Worm (Caenorhabditis elegans): Measurements from ENCODE around the gene fbxa-29.

DNA sequence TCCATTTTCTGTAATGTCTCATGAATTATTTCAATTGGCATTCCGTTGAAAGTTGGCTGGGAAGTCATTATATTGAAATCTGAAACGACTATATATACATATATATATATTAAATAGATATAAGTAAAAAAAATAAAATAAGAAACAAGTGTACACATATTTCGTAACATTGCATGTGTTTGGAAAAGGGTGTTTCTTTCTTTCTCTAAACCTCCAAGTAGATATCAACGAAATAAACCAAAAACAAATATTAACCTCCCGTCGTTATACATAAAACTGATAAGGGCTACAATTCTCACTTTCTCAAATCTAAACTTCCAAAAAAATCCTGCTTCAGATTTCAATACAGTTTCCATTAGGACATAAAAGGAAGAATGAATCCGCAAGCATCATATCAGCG, 34.7 kb upstream of the fbxa-29 start, which contains the start of gene fbxa-79:
- TF ChIP-seq fos-1 (tag; optimal IDR thresholded peaks at IDR 0.05) = no peak
- no peak for TF ChIP-seq ceh-32 (tag; optimal IDR thresholded peaks at IDR 0.05; ENCODE audit: poor library complexity)
- TF ChIP-seq unc-130 (GFP tag; optimal IDR thresholded peaks at IDR 0.05) = no peak
- no peak for TF ChIP-seq snpc-4 (tag; optimal IDR thresholded peaks at IDR 0.05)
- no peak for TF ChIP-seq mdl-1 (tag; optimal IDR thresholded peaks at IDR 0.05)
- TF ChIP-seq lin-13 (GFP tag; optimal IDR thresholded peaks at IDR 0.05) = no peak
- TF ChIP-seq fkh-10 (GFP tag; optimal IDR thresholded peaks at IDR 0.05) = no peak
- no peak for TF ChIP-seq mxl-3 (GFP tag; optimal IDR thresholded peaks at IDR 0.05)
- no peak for TF ChIP-seq skn-1 (tag; optimal IDR thresholded peaks at IDR 0.05)
- TF ChIP-seq T26A8.4 (GFP tag; IDR thresholded peaks at IDR 0.05) = no peak
- TF ChIP-seq zip-11 (GFP tag; IDR thresholded peaks at IDR 0.05) = no peak

Measured in whole organism, L4 larva.